Fruit fly (Drosophila melanogaster): ENCODE results near the gene CG6974.

Gene CG6974

dm6 chr3R:15089250-15089921 is 10.3 kb upstream of the CG6974 start (continued):
- TF ChIP-seq CG5245 (GFP tag; optimal IDR thresholded peaks at IDR 0.05) (no peak), tgo (GFP tag; IDR thresholded peaks at IDR 0.05) (no peak), pzg (GFP tag; optimal IDR thresholded peaks at IDR 0.05) (no peak), dysf (GFP tag; IDR thresholded peaks at IDR 0.05) (no peak; the same call in 2 of the 3 replicates), chm (GFP tag; IDR thresholded peaks at IDR 0.05) (peak; percentile 60; the same call in 1 of the 2 replicates), oc (tag; optimal IDR thresholded peaks at IDR 0.05) (no peak), CG12391 (tag; optimal IDR thresholded peaks at IDR 0.05) (no peak), Doc3 (GFP tag; IDR thresholded peaks at IDR 0.05; ENCODE audit: partially characterized antibody) (no peak), tll (GFP tag; optimal IDR thresholded peaks at IDR 0.05) (no peak), CG16815 (GFP tag; optimal IDR thresholded peaks at IDR 0.05) (no peak), Med (GFP tag) (peak; percentile 64), org-1 (GFP tag; optimal IDR thresholded peaks at IDR 0.05) (no peak), ash1 (GFP tag; optimal IDR thresholded peaks at IDR 0.05) (no peak), zen2 (GFP tag; IDR thresholded peaks at IDR 0.05; ENCODE audit: partially characterized antibody) (no peak), CG13424 (tag; optimal IDR thresholded peaks at IDR 0.05) (peak; percentile 39), CG15514 (GFP tag; optimal IDR thresholded peaks at IDR 0.05) (peak; percentile 10), CG4328 (GFP tag; optimal IDR thresholded peaks at IDR 0.05) (peak; percentile 62), CG14710 (tag; optimal IDR thresholded peaks at IDR 0.05) (peak; percentile 46), Bteb2 (GFP tag; optimal IDR thresholded peaks at IDR 0.05) (no peak), Xrp1 (GFP tag; IDR thresholded peaks at IDR 0.05) (peak; percentile 13; the same call in 1 of the 2 replicates), Oli (tag; optimal IDR thresholded peaks at IDR 0.05) (no peak), CG13624 (GFP tag; optimal IDR thresholded peaks at IDR 0.05) (no peak), Hr39 (optimal IDR thresholded peaks at IDR 0.05) (no peak), Sry-β (GFP tag; optimal IDR thresholded peaks at IDR 0.05) (no peak), Dp (GFP tag; optimal IDR thresholded peaks at IDR 0.05) (no peak), CG15011 (GFP tag; optimal IDR thresholded peaks at IDR 0.05) (peak; percentile 42), Gsc (GFP tag; IDR thresholded peaks at IDR 0.05) (no peak), Lhr (GFP tag; optimal IDR thresholded peaks at IDR 0.05) (no peak), sug (tag; optimal IDR thresholded peaks at IDR 0.05) (peak; percentile 50), dpn (GFP tag; optimal IDR thresholded peaks at IDR 0.05) (peak in 1 of 2 experiments; percentile 20), CG8089 (GFP tag; optimal IDR thresholded peaks at IDR 0.05) (no peak), pum (GFP tag; optimal IDR thresholded peaks at IDR 0.05) (no peak), CG17186 (GFP tag; optimal IDR thresholded peaks at IDR 0.05) (no peak), hkb (optimal IDR thresholded peaks at IDR 0.05) (no peak), hkb (GFP tag; IDR thresholded peaks at IDR 0.05) (0 out of 2 replicates have a peak, but pooled peaks have one; percentile 11), z (GFP tag; IDR thresholded peaks at IDR 0.05) (no peak), ranshi (GFP tag; IDR thresholded peaks at IDR 0.05) (peak; percentile 15; the same call in 1 of the 2 replicates), Hey (tag; optimal IDR thresholded peaks at IDR 0.05) (peak; percentile 6), sd (tag; optimal IDR thresholded peaks at IDR 0.05) (peak; percentile 68), CG18619 (GFP tag; optimal IDR thresholded peaks at IDR 0.05) (peak; percentile 31), lmd (GFP tag; IDR thresholded peaks at IDR 0.05) (peak; percentile 30; the same call in 1 of the 2 replicates), CG33557 (GFP tag; optimal IDR thresholded peaks at IDR 0.05) (peak; percentile 68), Meics (GFP tag; optimal IDR thresholded peaks at IDR 0.05) (peak; percentile 40), CG31365 (tag; optimal IDR thresholded peaks at IDR 0.05) (peak; percentile 48), CG2116 (GFP tag; optimal IDR thresholded peaks at IDR 0.05) (peak; percentile 46), scrt (GFP tag; optimal IDR thresholded peaks at IDR 0.05) (peak; percentile 31), CG9727 (GFP tag; optimal IDR thresholded peaks at IDR 0.05) (peak; percentile 53), CG2875 (GFP tag; optimal IDR thresholded peaks at IDR 0.05) (peak; percentile 56), tio (GFP tag; optimal IDR thresholded peaks at IDR 0.05) (no peak)

Data from whole organism, embryonic.